Fruit fly (Drosophila melanogaster): ENCODE data around the gene CG5126.
A peak's percentile ranks its signal among the peaks of the same experiment; 100 is the strongest.

The CG5126 gene

dm6 chr2L:1156592-1157249 lies 27.1 kb downstream of the CG5126 start:
- TF ChIP-seq CG8924 (tag; optimal IDR thresholded peaks at IDR 0.05) (peak; percentile 14), CG10462 (GFP tag; optimal IDR thresholded peaks at IDR 0.05) (no peak), CG1603 (tag; optimal IDR thresholded peaks at IDR 0.05) (peak; percentile 25), btn (GFP tag; optimal IDR thresholded peaks at IDR 0.05) (no peak), CG15479 (GFP tag; optimal IDR thresholded peaks at IDR 0.05) (peak; percentile 3), D19A (tag; optimal IDR thresholded peaks at IDR 0.05) (peak; percentile 91), Sox102F (GFP tag; optimal IDR thresholded peaks at IDR 0.05) (peak; percentile 5), sens (GFP tag) (peak; percentile 47), PHDP (tag; optimal IDR thresholded peaks at IDR 0.05) (peak; percentile 20), row (GFP tag; IDR thresholded peaks at IDR 0.05) (peak; percentile 41; the same call in 2 of the 3 replicates)

- TF ChIP-seq sr (GFP tag; IDR thresholded peaks at IDR 0.05) (no peak), ham (GFP tag; IDR thresholded peaks at IDR 0.05) (no peak), Fer3 (tag; optimal IDR thresholded peaks at IDR 0.05) (no peak), Hr39 (optimal IDR thresholded peaks at IDR 0.05) (peak; percentile 83), CG10267 (tag; optimal IDR thresholded peaks at IDR 0.05) (no peak), MTF-1 (GFP tag; optimal IDR thresholded peaks at IDR 0.05; ENCODE audit: borderline replicate concordance) (no peak)
Measured at dm6 chr2L:1152693-1153092, 31.1 kb downstream of the CG5126 start.

- no peak for TF ChIP-seq CG4328 (GFP tag; optimal IDR thresholded peaks at IDR 0.05)
- no peak for TF ChIP-seq CG18262 (tag; optimal IDR thresholded peaks at IDR 0.05)
- TF ChIP-seq Tbp (GFP tag; optimal IDR thresholded peaks at IDR 0.05) = no peak
- TF ChIP-seq CG18476 (GFP tag; optimal IDR thresholded peaks at IDR 0.05) = no peak
- TF ChIP-seq vnd (GFP tag; IDR thresholded peaks at IDR 0.05; ENCODE audit: partially characterized antibody) = peak; percentile 93
- TF ChIP-seq so (GFP tag; IDR thresholded peaks at IDR 0.05) = no peak
- TF ChIP-seq kni (GFP tag; optimal IDR thresholded peaks at IDR 0.05) = no peak
- peak; percentile 87 for TF ChIP-seq amos (GFP tag; IDR thresholded peaks at IDR 0.05; ENCODE audit: partially characterized antibody)
- TF ChIP-seq Fer3 (tag; optimal IDR thresholded peaks at IDR 0.05) = no peak
- no peak for TF ChIP-seq CG12769 (tag; optimal IDR thresholded peaks at IDR 0.05)
- no peak for TF ChIP-seq CG17385 (GFP tag; optimal IDR thresholded peaks at IDR 0.05)
- TF ChIP-seq CG33213 (GFP tag; optimal IDR thresholded peaks at IDR 0.05) = peak; percentile 43
- no peak for TF ChIP-seq CG10431 (GFP tag; optimal IDR thresholded peaks at IDR 0.05)
- no peak for TF ChIP-seq disco-r (GFP tag; optimal IDR thresholded peaks at IDR 0.05)
- no peak for TF ChIP-seq luna (GFP tag; optimal IDR thresholded peaks at IDR 0.05)
- TF ChIP-seq Xbp1 (GFP tag; optimal IDR thresholded peaks at IDR 0.05) = peak; percentile 67
- TF ChIP-seq CG8281 (tag; optimal IDR thresholded peaks at IDR 0.05) = no peak
- TF ChIP-seq CG8478 (optimal IDR thresholded peaks at IDR 0.05) = no peak
- TF ChIP-seq CG42726 (GFP tag; IDR thresholded peaks at IDR 0.05; ENCODE audit: partially characterized antibody) = peak; percentile 19; the same call in 1 of the 2 replicates
- TF ChIP-seq slbo (GFP tag; IDR thresholded peaks at IDR 0.05) = peak; percentile 69
- no peak for TF ChIP-seq lov (optimal IDR thresholded peaks at IDR 0.05)
- TF ChIP-seq lov (GFP tag; IDR thresholded peaks at IDR 0.05) = peak; percentile 66; the same call in 1 of the 3 replicates
- no peak for TF ChIP-seq gsb (GFP tag; IDR thresholded peaks at IDR 0.05)
- no peak for TF ChIP-seq CG3838 (GFP tag; optimal IDR thresholded peaks at IDR 0.05)
- no peak for TF ChIP-seq Hr51 (GFP tag; optimal IDR thresholded peaks at IDR 0.05)
- no peak for TF ChIP-seq Optix (GFP tag; IDR thresholded peaks at IDR 0.05)
- TF ChIP-seq abd-A (tag; optimal IDR thresholded peaks at IDR 0.05) = no peak
- TF ChIP-seq Sox100B (GFP tag; optimal IDR thresholded peaks at IDR 0.05) = no peak
- TF ChIP-seq HLH3B (GFP tag; IDR thresholded peaks at IDR 0.05) = no peak
- TF ChIP-seq CG12219 (GFP tag; optimal IDR thresholded peaks at IDR 0.05) = no peak
- TF ChIP-seq pzg (GFP tag; optimal IDR thresholded peaks at IDR 0.05) = peak; percentile 70
- TF ChIP-seq GATAe (GFP tag; conservative IDR thresholded peaks at IDR 0.05) = no peak
- no peak for TF ChIP-seq eyg (GFP tag; optimal IDR thresholded peaks at IDR 0.05)
Measured at dm6 chr2L:1150554-1150953, 33.3 kb downstream of the CG5126 start, which contains the start of the genes Tfb4 and Vps29. TSS of gene Tfb4 (minus strand) at chr2L:1150677. TSS of gene Vps29 (plus strand) at chr2L:1150766.

Data from whole organism, embryonic.